Fruit fly (Drosophila melanogaster): Measurements from ENCODE around the gene Sym.
A peak's percentile ranks its signal among the peaks of the same experiment; 100 is the strongest.

The Sym gene

DNA sequence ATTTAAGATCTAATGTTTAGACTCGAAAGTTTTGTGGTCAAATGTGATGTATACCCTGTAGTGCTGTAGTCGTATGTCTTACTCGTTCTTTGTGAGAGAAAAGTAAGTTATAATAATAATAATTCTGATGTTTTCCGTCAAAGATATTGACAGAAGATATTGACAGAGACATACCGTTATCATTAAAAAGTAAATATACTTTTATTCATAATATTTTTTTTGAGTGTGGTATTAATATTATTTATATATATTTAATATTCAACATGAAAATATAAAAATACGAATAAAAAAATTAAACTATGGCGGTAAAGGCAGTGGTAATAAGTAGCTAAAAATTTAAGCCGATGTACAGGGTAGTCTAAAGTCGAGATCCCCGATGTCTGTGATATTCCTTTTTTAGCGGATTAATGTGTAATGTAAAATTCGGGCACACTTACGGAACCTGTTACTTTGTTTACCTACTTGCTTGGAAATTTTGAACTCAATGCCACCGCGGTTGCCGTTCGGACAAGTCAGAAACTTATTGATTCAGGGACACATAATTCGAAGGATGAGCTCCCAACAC is 5.9 kb downstream of the Sym start, which contains the start of the genes CG2100 and CG1236:
TSS of gene CG2100 (minus strand) at position 51 of the 565 bp plus-strand sequence.
TSS of gene CG1236 (plus strand) at position 444 of the 565 bp plus-strand sequence.
- TF ChIP-seq ss (GFP tag; optimal IDR thresholded peaks at IDR 0.05) (peak; percentile 68 to 88), achi (GFP tag; optimal IDR thresholded peaks at IDR 0.05) (peak; percentile 86), CG6276 (GFP tag; optimal IDR thresholded peaks at IDR 0.05) (no peak), Hr38 (GFP tag; optimal IDR thresholded peaks at IDR 0.05) (no peak), CG3032 (tag; optimal IDR thresholded peaks at IDR 0.05) (peak; percentile 83), svp (GFP tag) (peak; percentile 92), CG10669 (GFP tag; optimal IDR thresholded peaks at IDR 0.05) (peak; percentile 75), CG8632 (GFP tag; optimal IDR thresholded peaks at IDR 0.05) (peak; percentile 79), CG1621 (tag; optimal IDR thresholded peaks at IDR 0.05) (peak; percentile 53), CG11902 (GFP tag; optimal IDR thresholded peaks at IDR 0.05) (peak; percentile 74), CG31627 (GFP tag; optimal IDR thresholded peaks at IDR 0.05) (peak; percentile 67), Hr39 (GFP tag; optimal IDR thresholded peaks at IDR 0.05) (peak; percentile 75), Gug (GFP tag; IDR thresholded peaks at IDR 0.05) (peak; percentile 58; the same call in 1 of the 2 replicates), CG16779 (tag; optimal IDR thresholded peaks at IDR 0.05) (no peak), eg (GFP tag; IDR thresholded peaks at IDR 0.05) (no peak; the same call in 1 of the 3 replicates), Smox (GFP tag; optimal IDR thresholded peaks at IDR 0.05) (no peak), vri (GFP tag; optimal IDR thresholded peaks at IDR 0.05) (no peak), lz (GFP tag; optimal IDR thresholded peaks at IDR 0.05) (peak; percentile 67), fkh (GFP tag; optimal IDR thresholded peaks at IDR 0.05) (peak; percentile 91), cyc (GFP tag; optimal IDR thresholded peaks at IDR 0.05) (peak; percentile 76), Eip78C (GFP tag) (peak; percentile 90), net (GFP tag; optimal IDR thresholded peaks at IDR 0.05) (peak; percentile 79), CG9139 (GFP tag; optimal IDR thresholded peaks at IDR 0.05) (peak; percentile 76), OdsH (GFP tag; optimal IDR thresholded peaks at IDR 0.05) (peak; percentile 86), Ets21C (GFP tag; optimal IDR thresholded peaks at IDR 0.05) (peak; percentile 57), Eip93F (GFP tag; optimal IDR thresholded peaks at IDR 0.05) (peak; percentile 22), CG10631 (GFP tag; optimal IDR thresholded peaks at IDR 0.05) (peak; percentile 85), Sox102F (GFP tag; optimal IDR thresholded peaks at IDR 0.05) (no peak), Sox15 (GFP tag; optimal IDR thresholded peaks at IDR 0.05) (peak; percentile 70), CG11762 (GFP tag; optimal IDR thresholded peaks at IDR 0.05; ENCODE audit: insufficient read depth) (peak; percentile 64), spab (GFP tag; optimal IDR thresholded peaks at IDR 0.05) (peak; percentile 77), CG8319 (GFP tag; optimal IDR thresholded peaks at IDR 0.05) (peak; percentile 56), CG32006 (GFP tag; optimal IDR thresholded peaks at IDR 0.05) (peak; percentile 93), CG6792 (GFP tag; optimal IDR thresholded peaks at IDR 0.05) (peak; percentile 78), CG6163 (GFP tag; IDR thresholded peaks at IDR 0.05) (peak; percentile 76), Ets96B (tag; optimal IDR thresholded peaks at IDR 0.05) (peak; percentile 83), pdm3 (GFP tag; optimal IDR thresholded peaks at IDR 0.05) (no peak), CG34406 (GFP tag; optimal IDR thresholded peaks at IDR 0.05) (peak; percentile 86), Met (GFP tag; optimal IDR thresholded peaks at IDR 0.05) (no peak), Lpt (GFP tag; optimal IDR thresholded peaks at IDR 0.05) (peak; percentile 75), CG8119 (GFP tag; IDR thresholded peaks at IDR 0.05) (peak; percentile 87), fd59A (GFP tag; optimal IDR thresholded peaks at IDR 0.05) (peak; percentile 44), topi (GFP tag; optimal IDR thresholded peaks at IDR 0.05) (peak; percentile 68), CG11294 (GFP tag; IDR thresholded peaks at IDR 0.05) (peak; percentile 67), CG3919 (GFP tag; optimal IDR thresholded peaks at IDR 0.05) (peak; percentile 85), Hr4 (GFP tag; optimal IDR thresholded peaks at IDR 0.05) (peak; percentile 62), dac (GFP tag; optimal IDR thresholded peaks at IDR 0.05) (no peak), CG6854 (GFP tag; optimal IDR thresholded peaks at IDR 0.05) (peak; percentile 64), Sox14 (GFP tag; optimal IDR thresholded peaks at IDR 0.05) (peak; percentile 84), dsx (GFP tag; optimal IDR thresholded peaks at IDR 0.05; ENCODE audit: poor library complexity, severe bottlenecking) (peak; percentile 91), salr (GFP tag; optimal IDR thresholded peaks at IDR 0.05) (peak in 1 of 2 experiments; percentile 60)

Data from whole organism, prepupa.